Worm (Caenorhabditis elegans) whole organism, L4 larva: ENCODE data around the gene Y55B1BL.1.

Experiments
- D1046.2 ChIP-seq: fragments of 200-800 bp; sonication (Bioruptor generic); IDR thresholded peaks from 2 replicates; pipeline ENCODE4 v1.3.6; 2022; ENCODE audit warnings: missing genetic modification characterization, missing compliant biosample characterization
- F26F4.8 ChIP-seq: fragments of 200-800 bp; sonication (Bioruptor generic); conservative IDR thresholded peaks from 2 replicates; pipeline ENCODE4 v1.3.6; 2022; ENCODE audit warnings: missing genetic modification characterization, missing compliant biosample characterization
- F44E2.7 ChIP-seq: fragments of 200-800 bp; sonication (Bioruptor generic); IDR thresholded peaks from 2 replicates; pipeline ENCODE4 v2.1.2; 2022; ENCODE audit warnings: missing genetic modification characterization, missing compliant biosample characterization
- R02D3.7 ChIP-seq: fragments of 150-350 bp; sonication (generic microtip); optimal IDR thresholded peaks from 3 replicates; lab custom pipeline; 2014; ENCODE audit warnings: missing biosample characterization, missing genetic modification characterization
- Y105C5A.15 ChIP-seq: fragments of 200-800 bp; sonication (Bioruptor generic); IDR thresholded peaks from 2 replicates; pipeline ENCODE4 v1.3.6; 2022; ENCODE audit warnings: missing genetic modification characterization, missing compliant biosample characterization
- Y48G9A.11 ChIP-seq: fragments of 200-800 bp; sonication (Bioruptor generic); IDR thresholded peaks from 2 replicates; pipeline ENCODE4 v1.3.6; 2022; ENCODE audit warnings: missing genetic modification reagents, missing genetic modification characterization, missing compliant biosample characterization
- Y5F2A.4 ChIP-seq: fragments of 200-800 bp; sonication (Bioruptor generic); optimal IDR thresholded peaks from 2 replicates; lab custom pipeline; 2018; ENCODE audit warnings: mild to moderate bottlenecking, missing genetic modification characterization, missing compliant biosample characterization
- ZK337.2 ChIP-seq: fragments of 200-800 bp; sonication (Bioruptor generic); IDR thresholded peaks from 2 replicates; pipeline ENCODE4 v1.3.6; 2022; ENCODE audit warnings: missing genetic modification reagents, missing genetic modification characterization, missing compliant biosample characterization
- aha-1 ChIP-seq: fragments of 150-350 bp; peaks from one replicate; lab custom pipeline; 2014; ENCODE audit warnings: missing biosample characterization, missing genetic modification characterization
- arid-1 ChIP-seq: fragments of 200-800 bp; sonication (Bioruptor generic); conservative IDR thresholded peaks from 2 replicates; pipeline ENCODE4 v1.3.6; 2022; ENCODE audit warnings: missing genetic modification reagents, missing genetic modification characterization, missing compliant biosample characterization
- ceh-20 ChIP-seq: fragments of 200-800 bp; sonication (Bioruptor generic); IDR thresholded peaks from 2 replicates; pipeline ENCODE4 v1.3.6; 2022; ENCODE audit warnings: missing genetic modification reagents, missing genetic modification characterization, missing compliant biosample characterization
- ceh-32 ChIP-seq: sonication (generic microtip); optimal IDR thresholded peaks from 2 replicates; lab custom pipeline; 2016; ENCODE audit warnings: mild to moderate bottlenecking, missing genetic modification characterization, missing compliant biosample characterization; ENCODE audit not compliant: poor library complexity
- ceh-62 ChIP-seq: sonication (generic microtip); optimal IDR thresholded peaks from 2 replicates; lab custom pipeline; 2017; ENCODE audit warnings: missing biosample characterization, missing genetic modification characterization
- daf-16 ChIP-seq, 3 experiments: sonication (generic microtip); optimal IDR thresholded peaks; 2 replicates each; lab custom pipeline; 2016 to 2017; ENCODE audit warnings: missing genetic modification characterization in 3 of 3, missing genetic modification reagents in 3 of 3, mild to moderate bottlenecking in 2 of 3, missing compliant biosample characterization in 2 of 3, missing biosample characterization in 1 of 3, moderate library complexity in 1 of 3
- daf-19 ChIP-seq: fragments of 200-800 bp; sonication (Bioruptor generic); conservative IDR thresholded peaks from 2 replicates; pipeline ENCODE4 v1.3.6; 2022; ENCODE audit warnings: missing genetic modification characterization, missing compliant biosample characterization
- daf-8 ChIP-seq: fragments of 200-800 bp; sonication (Bioruptor generic); IDR thresholded peaks from 2 replicates; pipeline ENCODE4 v1.3.6; 2022; ENCODE audit warnings: missing genetic modification characterization, missing compliant biosample characterization
- dmd-8 ChIP-seq: fragments of 200-800 bp; sonication (Bioruptor generic); IDR thresholded peaks from 2 replicates; pipeline ENCODE4 v1.3.6; 2022; ENCODE audit warnings: missing genetic modification characterization, missing compliant biosample characterization
- dmd-9 ChIP-seq: fragments of 200-800 bp; sonication (Bioruptor generic); IDR thresholded peaks from 2 replicates; pipeline ENCODE4 v1.3.6; 2022; ENCODE audit warnings: missing genetic modification reagents, missing genetic modification characterization, missing compliant biosample characterization
- dpl-1 ChIP-seq: fragments of 150-350 bp; optimal IDR thresholded peaks from 2 replicates; lab custom pipeline; 2014; ENCODE audit warnings: missing biosample characterization, missing genetic modification reagents, missing genetic modification characterization
- dve-1 ChIP-seq: sonication (generic microtip); optimal IDR thresholded peaks from 2 replicates; lab custom pipeline; 2017; ENCODE audit warnings: antibody characterized with exemption, mild to moderate bottlenecking, missing genetic modification characterization, missing compliant biosample characterization; ENCODE audit not compliant: insufficient read depth
- hmg-1.1 ChIP-seq: fragments of 200-800 bp; sonication (Bioruptor generic); IDR thresholded peaks from 2 replicates; pipeline ENCODE4 v1.3.6; 2022; ENCODE audit warnings: missing genetic modification reagents, missing genetic modification characterization, missing compliant biosample characterization
- jun-1 ChIP-seq: fragments of 150-350 bp; optimal IDR thresholded peaks from 2 replicates; lab custom pipeline; 2014; ENCODE audit warnings: missing biosample characterization, missing genetic modification reagents, missing genetic modification characterization
- lin-13 ChIP-seq: fragments of 150-350 bp; optimal IDR thresholded peaks from 2 replicates; lab custom pipeline; 2014; ENCODE audit warnings: missing biosample characterization, missing genetic modification reagents, missing genetic modification characterization
- lin-38 ChIP-seq: fragments of 200-800 bp; sonication (Bioruptor generic); IDR thresholded peaks from 2 replicates; pipeline ENCODE4 v1.3.6; 2022; ENCODE audit warnings: missing genetic modification reagents, missing genetic modification characterization, missing compliant biosample characterization
- madf-5 ChIP-seq, 2 experiments: fragments of 200-800 bp; sonication (Bioruptor generic); IDR thresholded peaks; 2 replicates each; pipeline ENCODE4 v1.3.6; 2022; ENCODE audit warnings: missing compliant biosample characterization in 2 of 2, missing genetic modification characterization in 2 of 2
- mxl-2 ChIP-seq: fragments of 200-800 bp; sonication (Bioruptor generic); conservative IDR thresholded peaks from 2 replicates; pipeline ENCODE4 v1.3.6; 2022; ENCODE audit warnings: missing genetic modification reagents, missing genetic modification characterization, missing compliant biosample characterization
- mxl-3 ChIP-seq: fragments of 200-800 bp; sonication (Bioruptor generic); optimal IDR thresholded peaks from 2 replicates; lab custom pipeline; 2018; ENCODE audit warnings: mild to moderate bottlenecking, missing genetic modification characterization, missing compliant biosample characterization
- nhr-10 ChIP-seq: fragments of 150-350 bp; optimal IDR thresholded peaks from 2 replicates; lab custom pipeline; 2014; ENCODE audit warnings: missing biosample characterization, missing genetic modification characterization
- nhr-102 ChIP-seq: sonication (generic microtip); optimal IDR thresholded peaks from 2 replicates; lab custom pipeline; 2016; ENCODE audit warnings: mild to moderate bottlenecking, missing genetic modification characterization, moderate library complexity, missing compliant biosample characterization
- nhr-28 ChIP-seq: fragments of 150-350 bp; optimal IDR thresholded peaks from 2 replicates; lab custom pipeline; 2014; ENCODE audit warnings: missing biosample characterization, missing genetic modification characterization
- nhr-41 ChIP-seq: fragments of 200-800 bp; sonication (Bioruptor generic); IDR thresholded peaks from 2 replicates; pipeline ENCODE4 v1.3.6; 2022; ENCODE audit warnings: missing genetic modification reagents, missing genetic modification characterization, missing compliant biosample characterization
- nhr-42 ChIP-seq: fragments of 200-800 bp; sonication (Bioruptor generic); IDR thresholded peaks from 2 replicates; pipeline ENCODE4 v1.3.6; 2022; ENCODE audit warnings: missing genetic modification characterization, missing compliant biosample characterization
- nhr-48 ChIP-seq: sonication (generic microtip); optimal IDR thresholded peaks from 2 replicates; lab custom pipeline; 2016; ENCODE audit warnings: mild to moderate bottlenecking, missing genetic modification characterization, missing compliant biosample characterization
- nhr-6 ChIP-seq: fragments of 150-350 bp; optimal IDR thresholded peaks from 2 replicates; lab custom pipeline; 2014; ENCODE audit warnings: missing biosample characterization, missing genetic modification characterization
- php-3 ChIP-seq: fragments of 200-800 bp; sonication (Bioruptor generic); IDR thresholded peaks from 2 replicates; pipeline ENCODE4 v1.3.6; 2022; ENCODE audit warnings: missing genetic modification reagents, missing genetic modification characterization, missing compliant biosample characterization
- pqm-1 ChIP-seq: sonication (generic microtip); optimal IDR thresholded peaks from 2 replicates; lab custom pipeline; 2017; ENCODE audit warnings: missing biosample characterization, missing genetic modification characterization
- saeg-2 ChIP-seq: fragments of 200-800 bp; sonication (Bioruptor generic); IDR thresholded peaks from 2 replicates; pipeline ENCODE4 v1.3.6; 2022; ENCODE audit warnings: missing genetic modification reagents, missing genetic modification characterization, missing compliant biosample characterization
- skn-1 ChIP-seq: fragments of 150-350 bp; optimal IDR thresholded peaks from 2 replicates; lab custom pipeline; 2014; ENCODE audit warnings: missing biosample characterization, missing genetic modification characterization
- spr-3 ChIP-seq: fragments of 200-800 bp; sonication (Bioruptor generic); optimal IDR thresholded peaks from 2 replicates; lab custom pipeline; 2018; ENCODE audit warnings: mild to moderate bottlenecking, missing genetic modification characterization, missing compliant biosample characterization
- tag-97 ChIP-seq: fragments of 200-800 bp; sonication (Bioruptor generic); IDR thresholded peaks from 2 replicates; pipeline ENCODE4 v1.3.6; 2022; ENCODE audit warnings: missing genetic modification characterization, missing compliant biosample characterization
- tra-1 ChIP-seq: fragments of 200-800 bp; sonication (Bioruptor generic); IDR thresholded peaks from 2 replicates; pipeline ENCODE4 v1.3.6; 2022; ENCODE audit warnings: missing genetic modification reagents, missing genetic modification characterization, missing compliant biosample characterization
- unc-39 ChIP-seq: sonication (generic microtip); optimal IDR thresholded peaks from 2 replicates; lab custom pipeline; 2017; ENCODE audit warnings: missing biosample characterization, missing genetic modification characterization
- unc-62 ChIP-seq, 3 experiments: fragments of 150-350 bp in 1 of 3; sonication (generic microtip); optimal IDR thresholded peaks in 2 of 3; peaks in 1 of 3; 1 replicate in 1 of 3; 2 replicates in 2 of 3; lab custom pipeline; 2014 to 2017; ENCODE audit warnings: missing biosample characterization in 3 of 3, missing genetic modification characterization in 3 of 3, missing genetic modification reagents in 3 of 3, missing genotype in 1 of 3
- zip-11 ChIP-seq: fragments of 200-800 bp; sonication (Bioruptor generic); IDR thresholded peaks from 2 replicates; pipeline ENCODE4 v1.3.6; 2022; ENCODE audit warnings: missing genetic modification characterization, missing compliant biosample characterization

Y55B1BL.1 gene

ce11 chrIII:415331-415775, 13.2 kb downstream of the Y55B1BL.1 start:
- TF ChIP-seq F26F4.8 (GFP tag; lab: Robert Waterston, UW) (peak; percentile 51; the same call in 1 of the 2 replicates), madf-5 (GFP tag; IDR thresholded peaks at IDR 0.05; lab: Robert Waterston, UW) (peak; percentile 43 to 72; a peak in 2 of 4 replicates), saeg-2 (GFP tag; lab: Robert Waterston, UW) (peak; percentile 75; the same call in 1 of the 2 replicates), D1046.2 (GFP tag; lab: Robert Waterston, UW) (0 out of 2 replicates have a peak, but pooled peaks have one; percentile 38), Y48G9A.11 (GFP tag; lab: Robert Waterston, UW) (peak; percentile 66; the same call in 1 of the 2 replicates), arid-1 (GFP tag; lab: Robert Waterston, UW) (peak; percentile 59; the same call in 1 of the 2 replicates), php-3 (GFP tag; lab: Robert Waterston, UW) (peak; percentile 75; the same call in 1 of the 2 replicates), mxl-2 (GFP tag; lab: Robert Waterston, UW) (peak; percentile 42; the same call in 1 of the 2 replicates), ZK337.2 (GFP tag; lab: Robert Waterston, UW) (peak; percentile 64; the same call in 1 of the 2 replicates), ceh-20 (GFP tag; lab: Robert Waterston, UW) (0 out of 2 replicates have a peak, but pooled peaks have one; percentile 34), tra-1 (peak; percentile 13; the same call in 1 of the 2 replicates), nhr-42 (GFP tag; lab: Robert Waterston, UW) (peak; percentile 64), hmg-1.1 (GFP tag; lab: Robert Waterston, UW) (peak; percentile 48; the same call in 1 of the 2 replicates), daf-8 (GFP tag; lab: Robert Waterston, UW) (peak; percentile 63; the same call in 1 of the 2 replicates), dmd-9 (GFP tag; lab: Robert Waterston, UW) (peak; percentile 73; the same call in 1 of the 2 replicates), tag-97 (0 out of 2 replicates have a peak, but pooled peaks have one; percentile 86)

- TF ChIP-seq lin-13 (GFP tag; lab: Kevin White, UChicago) = no peak
- no peak for TF ChIP-seq nhr-10
- no peak for TF ChIP-seq daf-19 (GFP tag; lab: Robert Waterston, UW)
Measured at ce11 chrIII:418649-419048, 16.5 kb downstream of the Y55B1BL.1 start, which contains the start of gene stim-1. stim-1 (minus strand) TSS chrIII:418749.

ce11 chrIII:422553-422952, 20.4 kb downstream of the Y55B1BL.1 start:
- TF ChIP-seq aha-1 (peak; percentile 44), dmd-8 (GFP tag; lab: Robert Waterston, UW) (no peak), dve-1 (tag; lab: Kevin White, UChicago) (no peak), pqm-1 (tag; lab: Kevin White, UChicago) (peak; percentile 27), Y5F2A.4 (GFP tag; lab: Kevin White, UChicago) (no peak), ZK337.2 (GFP tag; lab: Robert Waterston, UW) (no peak), nhr-6 (no peak), ceh-62 (no peak), nhr-48 (tag; lab: Kevin White, UChicago) (no peak), nhr-28 (tag; lab: Kevin White, UChicago) (peak; percentile 53), F44E2.7 (GFP tag; lab: Robert Waterston, UW) (no peak), daf-16 (GFP tag; optimal IDR thresholded peaks at IDR 0.05; lab: Kevin White, UChicago) (no peak), daf-16 (tag; optimal IDR thresholded peaks at IDR 0.05; lab: Kevin White, UChicago) (peak; percentile 47), spr-3 (no peak), jun-1 (tag; lab: Kevin White, UChicago) (no peak), dmd-9 (GFP tag; lab: Robert Waterston, UW) (no peak)

- TF ChIP-seq tag-97 (no peak), mxl-3 (GFP tag; lab: Kevin White, UChicago) (no peak), dmd-8 (GFP tag; lab: Robert Waterston, UW) (no peak), unc-39 (tag; lab: Kevin White, UChicago) (no peak), skn-1 (tag; lab: Kevin White, UChicago) (no peak), ZK337.2 (GFP tag; lab: Robert Waterston, UW) (no peak), php-3 (GFP tag; lab: Robert Waterston, UW) (no peak), ceh-32 (tag; lab: Kevin White, UChicago) (no peak), dmd-9 (GFP tag; lab: Robert Waterston, UW) (no peak), R02D3.7 (tag; lab: Kevin White, UChicago) (no peak), unc-62 (GFP tag; optimal IDR thresholded peaks at IDR 0.05 in 1 of 2; lab: Kevin White, UChicago) (no peak), unc-62 (tag; optimal IDR thresholded peaks at IDR 0.05; lab: Kevin White, UChicago) (no peak), zip-11 (GFP tag; lab: Robert Waterston, UW) (no peak), lin-38 (GFP tag; lab: Robert Waterston, UW) (peak; percentile 79), Y105C5A.15 (GFP tag; lab: Robert Waterston, UW) (no peak), nhr-102 (tag; lab: Kevin White, UChicago) (no peak), nhr-41 (GFP tag; lab: Robert Waterston, UW) (no peak), dpl-1 (GFP tag; lab: Kevin White, UChicago) (peak; percentile 44)
Measured at ce11 chrIII:423875-424274, 21.7 kb downstream of the Y55B1BL.1 start.
